Worm (Caenorhabditis elegans): ENCODE data around the gene taf-6.1.

The taf-6.1 gene

DNA sequence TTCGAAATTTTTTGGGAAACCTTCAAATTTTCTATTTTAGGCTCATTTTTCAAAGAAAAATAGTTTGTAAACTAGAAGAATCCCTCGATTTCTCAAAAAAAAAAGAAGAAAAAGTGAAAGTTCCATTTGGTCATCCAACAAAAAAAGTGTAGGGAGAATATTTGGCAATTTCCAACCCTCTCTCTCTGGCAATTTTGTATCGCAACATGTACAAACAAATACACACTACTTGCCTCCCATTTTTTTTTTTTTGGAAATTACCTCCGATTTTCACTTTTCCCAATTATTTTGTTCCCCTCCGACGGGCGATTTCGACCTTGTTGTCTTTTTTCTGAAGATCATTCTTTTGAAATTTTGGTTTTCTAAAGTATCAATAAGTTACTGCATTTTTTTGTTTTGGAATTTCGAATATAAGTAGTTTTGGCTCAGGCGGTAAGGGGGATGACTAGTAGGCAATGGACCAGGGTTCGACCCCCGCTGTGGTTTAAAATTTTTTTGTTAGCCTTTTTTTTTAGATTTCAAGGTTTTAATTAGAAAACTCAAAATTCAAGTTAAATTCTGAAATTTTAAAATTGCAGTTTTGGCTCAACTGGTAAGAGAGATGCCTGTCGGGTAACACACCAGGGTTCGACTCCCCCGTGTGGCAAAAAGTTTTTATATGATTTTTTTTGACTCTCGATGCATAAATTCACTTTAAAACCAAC is 39.1 kb upstream of the taf-6.1 start:
- TF ChIP-seq elt-2 (tag; optimal IDR thresholded peaks at IDR 0.05) = no peak
- no peak for TF ChIP-seq ceh-19 (GFP tag; optimal IDR thresholded peaks at IDR 0.05)
- TF ChIP-seq ceh-22 (tag; optimal IDR thresholded peaks at IDR 0.05) = no peak
- TF ChIP-seq sox-2 (GFP tag; IDR thresholded peaks at IDR 0.05) = no peak
- TF ChIP-seq pag-3 (tag; optimal IDR thresholded peaks at IDR 0.05; ENCODE audit: borderline replicate concordance) = no peak
- TF ChIP-seq unc-3 (GFP tag; conservative IDR thresholded peaks at IDR 0.05) = no peak
- no peak for TF ChIP-seq unc-3 (tag; optimal IDR thresholded peaks at IDR 0.05)
- TF ChIP-seq hlh-30 (tag; optimal IDR thresholded peaks at IDR 0.05; ENCODE audit: insufficient read depth) = no peak
- TF ChIP-seq madf-2 (tag; optimal IDR thresholded peaks at IDR 0.05) = no peak
- no peak for TF ChIP-seq tbx-7 (tag; optimal IDR thresholded peaks at IDR 0.05)
- TF ChIP-seq hlh-13 (GFP tag; optimal IDR thresholded peaks at IDR 0.05) = no peak
- TF ChIP-seq unc-86 (tag; optimal IDR thresholded peaks at IDR 0.05) = no peak
- no peak for TF ChIP-seq fax-1 (tag; optimal IDR thresholded peaks at IDR 0.05)
- TF ChIP-seq ztf-16 (tag; optimal IDR thresholded peaks at IDR 0.05) = no peak
- TF ChIP-seq ceh-9 (tag; optimal IDR thresholded peaks at IDR 0.05) = no peak
- no peak for TF ChIP-seq tbx-2 (tag; optimal IDR thresholded peaks at IDR 0.05)
- TF ChIP-seq Y22D7AL.16 (tag; optimal IDR thresholded peaks at IDR 0.05) = no peak
- no peak for TF ChIP-seq hlh-8 (tag; optimal IDR thresholded peaks at IDR 0.05)
- no peak for TF ChIP-seq gmeb-2 (tag; optimal IDR thresholded peaks at IDR 0.05)
- TF ChIP-seq dmd-4 (tag; optimal IDR thresholded peaks at IDR 0.05; ENCODE audit: borderline replicate concordance) = no peak
- TF ChIP-seq pros-1 (tag; optimal IDR thresholded peaks at IDR 0.05) = no peak

DNA sequence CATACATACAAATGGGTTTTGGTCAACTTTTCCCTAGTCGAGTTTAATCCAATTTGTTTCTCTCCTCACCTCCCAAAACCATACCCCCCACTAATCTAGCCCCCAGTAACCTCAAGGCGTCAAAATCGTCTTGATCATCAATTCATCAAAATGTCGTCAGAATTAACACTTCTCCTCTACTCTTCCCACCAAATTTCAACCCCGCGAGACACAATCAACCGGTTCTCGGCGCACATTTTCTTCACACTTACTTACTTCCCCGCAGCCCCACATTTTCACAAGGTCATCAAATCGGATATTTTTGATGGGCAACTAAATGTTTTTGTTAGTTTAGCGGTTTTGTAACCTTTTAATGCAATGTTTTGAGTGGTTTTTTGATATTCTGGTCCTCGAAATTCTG is 37.0 kb upstream of the taf-6.1 start:
- TF ChIP-seq ahr-1 (tag; optimal IDR thresholded peaks at IDR 0.05) (no peak), K09A11.1 (tag; optimal IDR thresholded peaks at IDR 0.05; ENCODE audit: insufficient read depth) (no peak)

DNA sequence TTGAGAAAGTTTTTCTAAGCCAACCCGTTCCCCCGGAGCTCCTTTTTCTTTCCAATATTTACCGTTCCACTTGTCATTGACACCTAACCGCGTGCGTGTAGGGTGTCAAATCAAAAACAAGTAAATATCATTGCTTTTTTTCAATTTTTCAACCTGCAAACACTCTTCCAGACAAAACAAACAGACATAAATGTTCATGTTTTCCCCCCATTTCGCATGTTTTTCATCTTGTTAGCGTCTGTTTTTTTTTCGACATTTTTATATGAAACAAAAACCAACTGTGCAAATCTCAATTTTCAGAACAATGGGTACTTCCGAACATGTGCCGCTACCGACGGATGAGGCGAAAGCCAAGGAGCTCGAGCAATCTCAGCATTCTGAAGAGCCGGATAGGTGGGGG is 36.1 kb upstream of the taf-6.1 start, which contains the start of gene snf-3:
TSS of gene snf-3 (plus strand) at position 301 of the 400 bp plus-strand sequence.
- TF ChIP-seq rnt-1 (tag; optimal IDR thresholded peaks at IDR 0.05) (no peak), tbx-7 (tag; optimal IDR thresholded peaks at IDR 0.05) (no peak), fkh-10 (GFP tag; optimal IDR thresholded peaks at IDR 0.05) (no peak), ceh-14 (tag; optimal IDR thresholded peaks at IDR 0.05) (no peak), hlh-8 (tag; optimal IDR thresholded peaks at IDR 0.05) (no peak), ceh-34 (tag; optimal IDR thresholded peaks at IDR 0.05) (no peak), ama-1 (optimal IDR thresholded peaks at IDR 0.05) (no peak)

DNA sequence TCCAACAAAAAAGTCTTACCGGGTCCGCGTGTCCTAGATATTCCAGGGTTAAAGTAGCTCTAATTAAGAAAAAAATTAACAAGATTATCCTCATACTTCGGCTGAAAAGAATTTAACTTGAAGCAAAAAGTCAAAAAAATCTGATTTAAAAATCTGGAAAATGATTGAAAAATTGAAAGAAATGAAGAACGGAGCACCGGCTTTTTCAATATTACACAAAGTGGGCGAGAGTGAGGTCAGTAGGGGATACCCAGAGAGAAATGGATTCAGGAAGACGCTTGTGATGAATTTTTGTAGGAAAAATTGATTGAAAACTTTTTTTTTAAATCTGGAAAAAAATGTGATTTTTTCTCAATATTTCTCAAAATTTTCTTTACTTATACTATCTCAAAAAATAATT is 27.1 kb upstream of the taf-6.1 start, which contains the start of gene pho-14:
TSS of gene pho-14 (minus strand) at position 101 of the 400 bp plus-strand sequence.
- no peak for TF ChIP-seq lin-11 (tag; optimal IDR thresholded peaks at IDR 0.05)
- TF ChIP-seq C38D4.7 (GFP tag; optimal IDR thresholded peaks at IDR 0.05) = no peak
- TF ChIP-seq ceh-9 (tag; optimal IDR thresholded peaks at IDR 0.05) = no peak
- TF ChIP-seq pros-1 (tag; optimal IDR thresholded peaks at IDR 0.05) = no peak
- no peak for TF ChIP-seq syd-9 (tag; optimal IDR thresholded peaks at IDR 0.05)
- no peak for TF ChIP-seq lim-6 (tag; optimal IDR thresholded peaks at IDR 0.05)
- TF ChIP-seq unc-86 (tag; optimal IDR thresholded peaks at IDR 0.05) = no peak
- TF ChIP-seq ceh-34 (tag; optimal IDR thresholded peaks at IDR 0.05) = no peak
- no peak for TF ChIP-seq elt-2 (tag; optimal IDR thresholded peaks at IDR 0.05)
- TF ChIP-seq mec-3 (tag; optimal IDR thresholded peaks at IDR 0.05; ENCODE audit: borderline replicate concordance) = no peak

DNA sequence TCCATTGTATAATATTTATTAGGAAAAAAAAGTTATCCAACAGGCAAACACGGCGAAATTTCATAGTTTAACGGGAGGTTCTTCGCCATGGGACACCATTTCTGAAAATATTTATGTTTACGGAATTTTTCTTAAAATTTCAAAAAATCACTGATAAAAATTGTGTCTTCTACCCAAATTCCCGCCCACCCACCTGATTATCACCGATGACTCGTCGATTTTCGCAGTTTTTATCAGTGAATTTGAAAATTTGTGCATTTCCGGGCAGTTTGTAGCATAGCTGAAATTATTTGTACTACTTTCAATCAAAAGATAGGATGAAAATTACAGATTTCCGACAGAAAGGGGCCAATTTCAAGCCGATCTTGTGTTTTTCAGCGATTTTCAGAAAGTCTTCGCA is 26.4 kb upstream of the taf-6.1 start:
- TF ChIP-seq lin-11 (tag; optimal IDR thresholded peaks at IDR 0.05) (no peak), ceh-19 (GFP tag; optimal IDR thresholded peaks at IDR 0.05) (no peak)

Data from whole organism, late embryonic.